Fruit fly (Drosophila melanogaster): ENCODE measurements around the gene Gr93b.

Gene Gr93b

dm6 chr3R:21870158-21870971, 26.8 kb upstream of the Gr93b start, which contains the start of gene CG31431 (continued):
- TF ChIP-seq org-1 (GFP tag; optimal IDR thresholded peaks at IDR 0.05) (peak; percentile 98), CG12744 (GFP tag; optimal IDR thresholded peaks at IDR 0.05) (peak; percentile 95), CG6689 (GFP tag; IDR thresholded peaks at IDR 0.05) (peak; percentile 97), Scr (GFP tag; IDR thresholded peaks at IDR 0.05; ENCODE audit: partially characterized antibody) (no peak), CG11085 (GFP tag; IDR thresholded peaks at IDR 0.05) (peak; percentile 97), CG17829 (tag; optimal IDR thresholded peaks at IDR 0.05) (peak; percentile 98), Atf6 (GFP tag; IDR thresholded peaks at IDR 0.05) (peak; percentile 98), CG6854 (GFP tag; optimal IDR thresholded peaks at IDR 0.05) (peak; percentile 96), dm (GFP tag; optimal IDR thresholded peaks at IDR 0.05) (peak; percentile 91), CG18011 (GFP tag; optimal IDR thresholded peaks at IDR 0.05) (peak; percentile 81), danr (GFP tag; IDR thresholded peaks at IDR 0.05) (peak; percentile 95), Mrtf (GFP tag; IDR thresholded peaks at IDR 0.05) (peak; percentile 97), Hmx (GFP tag; optimal IDR thresholded peaks at IDR 0.05) (peak; percentile 92), CG34224 (GFP tag; IDR thresholded peaks at IDR 0.05; ENCODE audit: partially characterized antibody) (no peak), Antp (GFP tag; optimal IDR thresholded peaks at IDR 0.05) (peak; percentile 98), tx (GFP tag; optimal IDR thresholded peaks at IDR 0.05) (peak; percentile 95), gsb (GFP tag; IDR thresholded peaks at IDR 0.05) (peak; percentile 97), CG14965 (GFP tag; optimal IDR thresholded peaks at IDR 0.05; ENCODE audit: borderline replicate concordance) (peak; percentile 85), Opbp (GFP tag; IDR thresholded peaks at IDR 0.05; ENCODE audit: partially characterized antibody) (no peak), HmgZ (tag; optimal IDR thresholded peaks at IDR 0.05) (peak; percentile 98), CrebB (tag; optimal IDR thresholded peaks at IDR 0.05) (peak; percentile 97), MTF-1 (GFP tag; optimal IDR thresholded peaks at IDR 0.05; ENCODE audit: borderline replicate concordance) (peak; percentile 93), ranshi (GFP tag; IDR thresholded peaks at IDR 0.05) (peak; percentile 98), fd96Cb (tag; optimal IDR thresholded peaks at IDR 0.05) (peak; percentile 96), dimm (GFP tag; IDR thresholded peaks at IDR 0.05) (peak; percentile 86), CG4328 (GFP tag; optimal IDR thresholded peaks at IDR 0.05) (peak; percentile 95), CG9797 (GFP tag; optimal IDR thresholded peaks at IDR 0.05) (peak; percentile 13), CG8089 (GFP tag; optimal IDR thresholded peaks at IDR 0.05) (peak; percentile 95), Pdp1 (GFP tag; optimal IDR thresholded peaks at IDR 0.05) (peak; percentile 98), CG4854 (GFP tag; optimal IDR thresholded peaks at IDR 0.05) (peak; percentile 96), oc (tag; optimal IDR thresholded peaks at IDR 0.05) (peak; percentile 93), Chrac-16 (GFP tag; optimal IDR thresholded peaks at IDR 0.05) (peak; percentile 96), Fer3 (tag; optimal IDR thresholded peaks at IDR 0.05) (peak; percentile 98), CG30431 (GFP tag; optimal IDR thresholded peaks at IDR 0.05) (peak; percentile 92), Gug (GFP tag; IDR thresholded peaks at IDR 0.05) (peak; percentile 93), Side (GFP tag; optimal IDR thresholded peaks at IDR 0.05) (peak; percentile 97), CG4730 (GFP tag; IDR thresholded peaks at IDR 0.05) (peak; percentile 95), CG12769 (tag; optimal IDR thresholded peaks at IDR 0.05) (peak; percentile 99), Bgb (GFP tag; IDR thresholded peaks at IDR 0.05; ENCODE audit: partially characterized antibody) (no peak), Ssrp (tag; optimal IDR thresholded peaks at IDR 0.05) (peak; percentile 93), CG10209 (GFP tag; optimal IDR thresholded peaks at IDR 0.05) (peak; percentile 97), CG11504 (tag; optimal IDR thresholded peaks at IDR 0.05) (peak; percentile 96), Hr78 (GFP tag; optimal IDR thresholded peaks at IDR 0.05) (peak in 1 of 2 experiments; percentile 76), Vsx1 (GFP tag; optimal IDR thresholded peaks at IDR 0.05) (peak; percentile 91), Oaz (GFP tag; IDR thresholded peaks at IDR 0.05) (peak; percentile 95), Blimp-1 (GFP tag; optimal IDR thresholded peaks at IDR 0.05) (peak; percentile 95), sd (tag; optimal IDR thresholded peaks at IDR 0.05) (peak; percentile 93), Bdp1 (GFP tag; optimal IDR thresholded peaks at IDR 0.05) (peak; percentile 88)
